Worm (Caenorhabditis elegans) whole organism, midembryonic: ENCODE data around the gene cct-1.

ENCODE experiments used
- flt-1 ChIP-seq: fragments of 200-800 bp; sonication (Bioruptor generic); IDR thresholded peaks from 2 replicates; pipeline ENCODE4 v1.3.6; 2022; ENCODE audit warnings: missing genetic modification characterization, missing compliant biosample characterization
- klf-2 ChIP-seq: fragments of 200-800 bp; sonication (Bioruptor generic); conservative IDR thresholded peaks from 2 replicates; pipeline ENCODE4 v1.3.6; 2022; ENCODE audit warnings: missing genetic modification reagents, missing genetic modification characterization, missing compliant biosample characterization
- tab-1 ChIP-seq: fragments of 200-800 bp; sonication (Bioruptor generic); IDR thresholded peaks from 2 replicates; pipeline ENCODE4 v1.3.6; 2022; ENCODE audit warnings: missing genetic modification characterization, missing compliant biosample characterization
- ztf-23 ChIP-seq: fragments of 200-800 bp; sonication (Bioruptor generic); IDR thresholded peaks from 2 replicates; pipeline ENCODE4 v1.3.6; 2022; ENCODE audit warnings: missing genetic modification reagents, missing genetic modification characterization, missing compliant biosample characterization
- ztf-29 ChIP-seq: fragments of 200-800 bp; sonication (Bioruptor generic); IDR thresholded peaks from 2 replicates; pipeline ENCODE4 v1.3.6; 2022; ENCODE audit warnings: missing genetic modification reagents, missing genetic modification characterization, missing compliant biosample characterization

DNA sequence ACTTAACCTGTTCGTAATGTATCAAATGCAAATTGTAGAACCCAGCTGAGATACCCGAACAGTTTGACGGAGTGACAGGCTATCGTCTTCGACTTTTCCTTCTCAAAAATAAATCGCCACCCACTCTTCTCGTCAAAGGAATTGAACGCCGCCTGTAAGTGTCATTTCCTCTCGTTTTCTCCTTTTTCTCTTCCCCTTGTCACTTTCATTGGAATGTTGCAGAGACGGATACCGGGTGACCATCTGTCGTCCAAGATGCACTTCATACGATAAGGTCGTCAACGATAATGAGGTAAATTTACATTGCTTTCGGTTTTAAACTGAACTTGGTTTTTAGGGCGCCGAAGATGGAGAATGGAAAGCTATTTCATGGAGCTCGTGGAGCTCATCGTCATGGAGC, 14.6 kb downstream of the cct-1 start:
- no peak for TF ChIP-seq flt-1 (GFP tag; lab: Robert Waterston, UW)
- TF ChIP-seq ztf-23: no peak
- TF ChIP-seq ztf-29 (GFP tag; lab: Robert Waterston, UW): no peak
- no peak for TF ChIP-seq klf-2 (GFP tag; lab: Robert Waterston, UW)
- no peak for TF ChIP-seq tab-1
